Fruit fly (Drosophila melanogaster) Kc167 (cell line): ENCODE data around the gene CG18281.

ENCODE experiments used
- Myc ChIP-seq: fragments of >200 bp; optimal IDR thresholded peaks from 2 replicates; lab custom pipeline; 2017; ENCODE audit warnings: missing external identifiers
- Sin3A ChIP-seq: fragments of >200 bp; optimal IDR thresholded peaks from 2 replicates; lab custom pipeline; 2018; ENCODE audit warnings: missing external identifiers
- h ChIP-seq: fragments of >200 bp; optimal IDR thresholded peaks from 3 replicates; lab custom pipeline; 2018; ENCODE audit warnings: missing external identifiers
- insv ChIP-seq: fragments of >200 bp; optimal IDR thresholded peaks from 3 replicates; lab custom pipeline; 2018; ENCODE audit warnings: missing external identifiers
- psq ChIP-seq: fragments of >200 bp; optimal IDR thresholded peaks from 2 replicates; lab custom pipeline; 2017; ENCODE audit warnings: missing external identifiers
- ttk ChIP-seq: sonication (Bioruptor generic); optimal IDR thresholded peaks from 2 replicates; lab custom pipeline; 2017; ENCODE audit warnings: missing external identifiers

The CG18281 gene

dm6 chr3L:20473021-20473799 lies 26.4 kb upstream of the CG18281 start, which contains the start of the genes CG32428 and CG5969:
Gene CG32428 (minus strand): TSS chr3L:20473723.
Gene CG5969 (plus strand): TSS chr3L:20473783.
- no peak for TF ChIP-seq h
- no peak for TF ChIP-seq psq
- TF ChIP-seq ttk, result no peak
- no peak for TF ChIP-seq Myc (lab: Kevin White, UChicago)

- TF ChIP-seq Myc (lab: Kevin White, UChicago) (no peak), psq (no peak), Sin3A (lab: Kevin White, UChicago) (no peak), insv (lab: Kevin White, UChicago) (no peak), h (no peak), ttk (no peak)
Observed at dm6 chr3L:20474197-20474788, 25.3 kb upstream of the CG18281 start, which contains the start of gene isoQC. Gene isoQC (plus strand): TSS chr3L:20474466.

dm6 chr3L:20474789-20475208 lies 24.8 kb upstream of the CG18281 start:
- TF ChIP-seq Sin3A (lab: Kevin White, UChicago), result no peak
- TF ChIP-seq h, result no peak
- TF ChIP-seq psq, result no peak
- TF ChIP-seq ttk, result no peak
- no peak for TF ChIP-seq Myc (lab: Kevin White, UChicago)
- no peak for TF ChIP-seq insv (lab: Kevin White, UChicago)

- TF ChIP-seq insv (lab: Kevin White, UChicago) (no peak), psq (no peak), Myc (lab: Kevin White, UChicago) (no peak), ttk (no peak), h (no peak), Sin3A (lab: Kevin White, UChicago) (no peak)
Observed at dm6 chr3L:20487649-20488048, 12.0 kb upstream of the CG18281 start.

dm6 chr3L:20491525-20492132 lies 8.0 kb upstream of the CG18281 start, which contains the start of gene ND-39:
Gene ND-39 (plus strand): TSS chr3L:20492082.
- TF ChIP-seq Sin3A (lab: Kevin White, UChicago) (no peak), Myc (lab: Kevin White, UChicago) (no peak), h (no peak), psq (no peak), insv (lab: Kevin White, UChicago) (no peak), ttk (no peak)

dm6 chr3L:20493417-20494261 lies 6.0 kb upstream of the CG18281 start:
- TF ChIP-seq insv (lab: Kevin White, UChicago) (no peak), psq (no peak), Myc (lab: Kevin White, UChicago) (no peak), Sin3A (lab: Kevin White, UChicago) (no peak), ttk (no peak), h (no peak)

- TF ChIP-seq Myc (lab: Kevin White, UChicago), result no peak
- TF ChIP-seq insv (lab: Kevin White, UChicago), result no peak
- no peak for TF ChIP-seq Sin3A (lab: Kevin White, UChicago)
- no peak for TF ChIP-seq ttk
- TF ChIP-seq h, result no peak
- TF ChIP-seq psq, result no peak
Observed at dm6 chr3L:20494262-20494601, 5.4 kb upstream of the CG18281 start.

- TF ChIP-seq psq (no peak), Sin3A (lab: Kevin White, UChicago) (no peak), Myc (lab: Kevin White, UChicago) (no peak), insv (lab: Kevin White, UChicago) (no peak), ttk (no peak), h (no peak)
Observed at dm6 chr3L:20494780-20495591, 4.7 kb upstream of the CG18281 start, which contains the start of gene ZnT77C. Gene ZnT77C (minus strand): TSS chr3L:20494921.

dm6 chr3L:20497124-20497996 lies 2.3 kb upstream of the CG18281 start, which contains the start of gene CG32425:
Gene CG32425 (plus strand): TSS chr3L:20497323.
- TF ChIP-seq h (no peak), ttk (no peak), psq (no peak), Sin3A (lab: Kevin White, UChicago) (no peak), Myc (lab: Kevin White, UChicago) (no peak), insv (lab: Kevin White, UChicago) (no peak)

- TF ChIP-seq Myc (lab: Kevin White, UChicago), result no peak
- TF ChIP-seq ttk, result no peak
- TF ChIP-seq h, result no peak
- TF ChIP-seq Sin3A (lab: Kevin White, UChicago), result no peak
- no peak for TF ChIP-seq insv (lab: Kevin White, UChicago)
- TF ChIP-seq psq, result no peak
Observed at dm6 chr3L:20498204-20498603, 1.4 kb upstream of the CG18281 start.
